Fruit fly (Drosophila melanogaster) whole organism, embryonic: Measurements from ENCODE around the gene eEF1alpha2.

Source experiments
- BEAF-32 ChIP-seq: fragments of 200-800 bp; sonication (Bioruptor generic); optimal IDR thresholded peaks from 3 replicates; lab custom pipeline; 2017; ENCODE audit warnings: missing biosample characterization, missing genetic modification characterization, mild to moderate bottlenecking, moderate library complexity, missing genetic modification reagents
- Blimp-1 ChIP-seq: fragments of 200-800 bp; sonication (Bioruptor generic); optimal IDR thresholded peaks from 3 replicates; lab custom pipeline; 2018; ENCODE audit warnings: missing biosample characterization, missing genetic modification characterization, mild to moderate bottlenecking, moderate library complexity, missing genetic modification reagents
- CG10979 ChIP-seq: fragments of 200-800 bp; sonication (Bioruptor generic); optimal IDR thresholded peaks from 2 replicates; lab custom pipeline; 2018; ENCODE audit warnings: missing biosample characterization, mild to moderate bottlenecking, missing genetic modification characterization, moderate library complexity
- CG11504 ChIP-seq: fragments of 200-800 bp; sonication (Bioruptor generic); optimal IDR thresholded peaks from 3 replicates; lab custom pipeline; 2019; ENCODE audit warnings: missing biosample characterization, mild to moderate bottlenecking, missing genetic modification characterization, moderate library complexity
- CG1233 ChIP-seq: fragments of 200-800 bp; sonication (Bioruptor generic); optimal IDR thresholded peaks from 4 replicates; lab custom pipeline; 2018; ENCODE audit warnings: missing biosample characterization, mild to moderate bottlenecking, missing genetic modification characterization
- CG12391 ChIP-seq: fragments of 200-800 bp; sonication (Bioruptor generic); optimal IDR thresholded peaks from 3 replicates; lab custom pipeline; 2018; ENCODE audit warnings: missing biosample characterization, mild to moderate bottlenecking, missing genetic modification characterization, moderate library complexity
- CG13287 ChIP-seq: fragments of 200-800 bp; sonication (Bioruptor generic); IDR thresholded peaks from 2 replicates; pipeline ENCODE4 v1.3.6; 2022; ENCODE audit warnings: missing biosample characterization, missing genetic modification characterization; ENCODE audit not compliant: partially characterized antibody
- CG13296 ChIP-seq: fragments of 200-800 bp; sonication (Bioruptor generic); optimal IDR thresholded peaks from 3 replicates; lab custom pipeline; 2018; ENCODE audit warnings: missing biosample characterization, mild to moderate bottlenecking, missing genetic modification characterization
- CG14860 ChIP-seq: fragments of 200-800 bp; sonication (Bioruptor generic); IDR thresholded peaks from 3 replicates; pipeline ENCODE4 v1.3.6; 2022; ENCODE audit warnings: missing biosample characterization, missing genetic modification characterization; ENCODE audit not compliant: partially characterized antibody
- CG14965 ChIP-seq: fragments of 200-800 bp; sonication (Bioruptor generic); optimal IDR thresholded peaks from 2 replicates; lab custom pipeline; 2016; ENCODE audit warnings: missing biosample characterization, missing genetic modification characterization, borderline replicate concordance
- CG15696 ChIP-seq: fragments of 200-800 bp; sonication (Bioruptor generic); optimal IDR thresholded peaks from 2 replicates; lab custom pipeline; 2019; ENCODE audit warnings: missing biosample characterization, mild to moderate bottlenecking, missing genetic modification characterization, moderate library complexity
- CG1603 ChIP-seq: fragments of 200-800 bp; sonication (Bioruptor generic); optimal IDR thresholded peaks from 2 replicates; lab custom pipeline; 2019; ENCODE audit warnings: missing biosample characterization, mild to moderate bottlenecking, missing genetic modification characterization, moderate library complexity
- CG17186 ChIP-seq: fragments of 200-800 bp; sonication (Bioruptor generic); optimal IDR thresholded peaks from 3 replicates; lab custom pipeline; 2017; ENCODE audit warnings: missing biosample characterization, missing genetic modification reagents, missing genetic modification characterization
- CG17359 ChIP-seq: fragments of 200-800 bp; sonication (Bioruptor generic); optimal IDR thresholded peaks from 3 replicates; lab custom pipeline; 2018; ENCODE audit warnings: missing biosample characterization, mild to moderate bottlenecking, missing genetic modification characterization, moderate library complexity
- CG4730 ChIP-seq: fragments of 200-800 bp; sonication (Bioruptor generic); IDR thresholded peaks from 2 replicates; pipeline ENCODE4 v1.3.6; 2022; ENCODE audit warnings: missing biosample characterization, missing genetic modification characterization
- CG6254 ChIP-seq: fragments of 200-800 bp; sonication (Bioruptor generic); optimal IDR thresholded peaks from 3 replicates; lab custom pipeline; 2017; ENCODE audit warnings: mild to moderate bottlenecking, missing biosample characterization, missing genetic modification reagents, missing genetic modification characterization
- CG6791 ChIP-seq: fragments of 200-800 bp; sonication (Bioruptor generic); IDR thresholded peaks from 3 replicates; pipeline ENCODE4 v1.3.6; 2022; ENCODE audit warnings: missing biosample characterization, missing genetic modification characterization; ENCODE audit not compliant: partially characterized antibody
- CG6854 ChIP-seq: fragments of 200-800 bp; sonication (Bioruptor generic); optimal IDR thresholded peaks from 3 replicates; lab custom pipeline; 2017; ENCODE audit warnings: missing biosample characterization, mild to moderate bottlenecking, missing genetic modification characterization
- CG9727 ChIP-seq: fragments of 200-800 bp; sonication (Bioruptor generic); optimal IDR thresholded peaks from 3 replicates; lab custom pipeline; 2017; ENCODE audit warnings: missing biosample characterization, mild to moderate bottlenecking, missing genetic modification characterization
- Chrac-16 ChIP-seq: fragments of 200-800 bp; sonication (Bioruptor generic); optimal IDR thresholded peaks from 3 replicates; lab custom pipeline; 2016; ENCODE audit warnings: missing biosample characterization, missing genetic modification characterization
- Dad ChIP-seq: fragments of 200-800 bp; sonication (Bioruptor generic); optimal IDR thresholded peaks from 3 replicates; lab custom pipeline; 2016; ENCODE audit warnings: missing biosample characterization, missing genetic modification characterization
- Deaf1 ChIP-seq: fragments of 200-800 bp; optimal IDR thresholded peaks from 3 replicates; lab custom pipeline; 2019; ENCODE audit warnings: missing biosample characterization, mild to moderate bottlenecking, missing genetic modification characterization, moderate library complexity
- Dek ChIP-seq: fragments of 200-800 bp; sonication (Bioruptor generic); optimal IDR thresholded peaks from 3 replicates; lab custom pipeline; 2019; ENCODE audit warnings: missing biosample characterization, mild to moderate bottlenecking, missing genetic modification characterization, moderate library complexity
- Drgx ChIP-seq: fragments of 200-800 bp; sonication (Bioruptor generic); IDR thresholded peaks from 2 replicates; pipeline ENCODE4 v1.3.6; 2022; ENCODE audit warnings: missing biosample characterization, missing genetic modification characterization
- Ets65A ChIP-seq: fragments of 200-800 bp; sonication (Bioruptor generic); peaks from one replicate; lab custom pipeline; 2016; ENCODE audit warnings: missing biosample characterization, missing genetic modification characterization
- GATAe ChIP-seq: fragments of 200-800 bp; sonication (Bioruptor generic); conservative IDR thresholded peaks from 2 replicates; pipeline ENCODE4 v1.3.6; 2022; ENCODE audit warnings: missing biosample characterization, missing genetic modification characterization
- Gug ChIP-seq: fragments of 200-800 bp; sonication (Bioruptor generic); IDR thresholded peaks from 4 replicates; pipeline ENCODE4 v1.3.6; 2022; ENCODE audit warnings: missing biosample characterization, missing genetic modification characterization
- HHEX ChIP-seq: fragments of 200-800 bp; sonication (Bioruptor generic); optimal IDR thresholded peaks from 3 replicates; lab custom pipeline; 2017; ENCODE audit warnings: missing biosample characterization, mild to moderate bottlenecking, missing genetic modification characterization, missing genetic modification reagents
- Lim3 ChIP-seq: fragments of 200-800 bp; sonication (Bioruptor generic); IDR thresholded peaks from 2 replicates; pipeline ENCODE4 v1.3.6; 2022; ENCODE audit warnings: missing biosample characterization, missing genetic modification characterization
- Oaz ChIP-seq: fragments of 200-800 bp; sonication (Bioruptor generic); IDR thresholded peaks from 2 replicates; pipeline ENCODE4 v1.3.6; 2022; ENCODE audit warnings: missing biosample characterization, missing genetic modification characterization
- Pdp1 ChIP-seq, 2 experiments: fragments of 200-800 bp; sonication (Bioruptor generic); optimal IDR thresholded peaks; 3 replicates each; lab custom pipeline; 2016; ENCODE audit warnings: missing biosample characterization in 2 of 2, missing genetic modification characterization in 2 of 2, mild to moderate bottlenecking in 1 of 2, moderate library complexity in 1 of 2
- Rx ChIP-seq: fragments of 200-800 bp; sonication (Bioruptor generic); IDR thresholded peaks from 2 replicates; pipeline ENCODE4 v1.3.6; 2022; ENCODE audit warnings: missing biosample characterization, missing genetic modification characterization
- Sox102F ChIP-seq: fragments of 200-800 bp; sonication (Bioruptor generic); optimal IDR thresholded peaks from 2 replicates; lab custom pipeline; 2018; ENCODE audit warnings: missing biosample characterization, mild to moderate bottlenecking, missing genetic modification characterization, moderate library complexity
- Usf ChIP-seq: fragments of 200-800 bp; sonication (Bioruptor generic); optimal IDR thresholded peaks from 2 replicates; lab custom pipeline; 2017; ENCODE audit warnings: missing genotype, missing biosample characterization, missing genetic modification characterization
- Xrp1 ChIP-seq: fragments of 200-800 bp; sonication (Bioruptor generic); IDR thresholded peaks from 2 replicates; pipeline ENCODE4 v1.3.6; 2022; ENCODE audit warnings: missing biosample characterization, missing genetic modification characterization
- bsh ChIP-seq, 2 experiments: fragments of 200-800 bp; sonication (Bioruptor generic); optimal IDR thresholded peaks; 2 replicates each; lab custom pipeline; 2017 to 2018; ENCODE audit warnings: mild to moderate bottlenecking in 2 of 2, missing biosample characterization in 2 of 2, missing genetic modification characterization in 2 of 2, moderate library complexity in 1 of 2
- ci ChIP-seq: fragments of 200-800 bp; sonication (Bioruptor generic); IDR thresholded peaks from 3 replicates; pipeline ENCODE4 v1.3.6; 2022; ENCODE audit warnings: missing biosample characterization, missing genetic modification characterization
- dmrt11E ChIP-seq: fragments of 200-800 bp; sonication (Bioruptor generic); optimal IDR thresholded peaks from 3 replicates; lab custom pipeline; 2018; ENCODE audit warnings: missing biosample characterization, mild to moderate bottlenecking, missing genetic modification characterization, moderate library complexity
- dmrt99B ChIP-seq: fragments of 200-800 bp; sonication (Bioruptor generic); optimal IDR thresholded peaks from 2 replicates; lab custom pipeline; 2018; ENCODE audit warnings: missing biosample characterization, mild to moderate bottlenecking, missing genetic modification characterization, moderate library complexity
- dysf ChIP-seq: fragments of 200-800 bp; sonication (Bioruptor generic); IDR thresholded peaks from 3 replicates; pipeline ENCODE4 v1.3.6; 2022; ENCODE audit warnings: missing biosample characterization, missing genetic modification characterization
- eyg ChIP-seq: fragments of 200-800 bp; sonication (Bioruptor generic); optimal IDR thresholded peaks from 3 replicates; lab custom pipeline; 2016; ENCODE audit warnings: missing biosample characterization, missing genetic modification characterization
- fu2 ChIP-seq: fragments of 200-800 bp; sonication (Bioruptor generic); optimal IDR thresholded peaks from 2 replicates; lab custom pipeline; 2016; ENCODE audit warnings: missing biosample characterization, missing genetic modification characterization
- ham ChIP-seq: fragments of 200-800 bp; sonication (Bioruptor generic); IDR thresholded peaks from 2 replicates; pipeline ENCODE4 v1.3.6; 2022; ENCODE audit warnings: missing biosample characterization, missing genetic modification characterization
- ssp ChIP-seq: fragments of 200-800 bp; sonication (Bioruptor generic); IDR thresholded peaks from 2 replicates; pipeline ENCODE4 v1.3.6; 2022; ENCODE audit warnings: missing biosample characterization, missing genetic modification characterization
- z ChIP-seq: fragments of 200-800 bp; sonication (Bioruptor generic); IDR thresholded peaks from 3 replicates; pipeline ENCODE4 v1.3.6; 2022; ENCODE audit warnings: missing biosample characterization, missing genetic modification characterization

The eEF1alpha2 gene

dm6 chr3R:31762672-31763071, 24.4 kb downstream of the eEF1alpha2 start (continued):
- TF ChIP-seq CG10979 (tag; lab: Kevin White, UChicago) (peak; percentile 12), GATAe (GFP tag; lab: Robert Waterston, UW) (no peak), Drgx (GFP tag; lab: Robert Waterston, UW) (peak; percentile 73), Rx (GFP tag; lab: Robert Waterston, UW) (no peak), CG13296 (GFP tag; lab: Kevin White, UChicago) (no peak), CG13287 (no peak), Xrp1 (no peak), dysf (GFP tag; lab: Robert Waterston, UW) (0 out of 3 replicates have a peak, but pooled peaks have one; percentile 30), Ets65A (GFP tag; lab: Kevin White, UChicago) (peak; percentile 38), CG17359 (tag; lab: Kevin White, UChicago) (peak; percentile 3), CG9727 (GFP tag; lab: Kevin White, UChicago) (no peak), CG17186 (GFP tag; lab: Kevin White, UChicago) (no peak), CG1233 (GFP tag; lab: Kevin White, UChicago) (no peak), dmrt99B (peak; percentile 29), CG1603 (tag; lab: Kevin White, UChicago) (peak; percentile 30), fu2 (GFP tag; lab: Kevin White, UChicago) (no peak), CG15696 (tag; lab: Kevin White, UChicago) (no peak), Gug (GFP tag; lab: Robert Waterston, UW) (no peak), CG6854 (no peak), CG6791 (no peak), Blimp-1 (GFP tag; lab: Kevin White, UChicago) (peak; percentile 45), CG11504 (tag; lab: Kevin White, UChicago) (peak; percentile 25), Sox102F (GFP tag; lab: Kevin White, UChicago) (peak; percentile 7), eyg (GFP tag; lab: Kevin White, UChicago) (no peak), CG6254 (GFP tag; lab: Kevin White, UChicago) (no peak)
- TF ChIP-seq, all 482 proteins: peak for 12

- peak; percentile 55 for TF ChIP-seq Deaf1 (tag; lab: Kevin White, UChicago)
- TF ChIP-seq HHEX (GFP tag; lab: Kevin White, UChicago), result no peak
- TF ChIP-seq Dad (GFP tag; lab: Kevin White, UChicago), result no peak
- peak; percentile 45; the same call in 1 of the 3 replicates for TF ChIP-seq z (GFP tag; lab: Robert Waterston, UW)
- TF ChIP-seq ci (GFP tag; lab: Robert Waterston, UW), result no peak
- no peak for TF ChIP-seq CG4730 (GFP tag; lab: Robert Waterston, UW)
Observed at dm6 chr3R:31764672-31765071, 26.4 kb downstream of the eEF1alpha2 start, which contains the start of gene CG2150. CG2150 (minus strand) TSS chr3R:31764772.

- TF ChIP-seq dmrt11E (tag; lab: Kevin White, UChicago) (no peak), Usf (no peak)
- TF ChIP-seq, all 482 proteins: peak for 0
Observed at dm6 chr3R:31765145-31765544, 26.9 kb downstream of the eEF1alpha2 start.

- TF ChIP-seq Oaz (GFP tag; lab: Robert Waterston, UW) (no peak), Lim3 (GFP tag; lab: Robert Waterston, UW) (no peak), Dek (tag; lab: Kevin White, UChicago) (no peak), dysf (GFP tag; lab: Robert Waterston, UW) (no peak), CG12391 (no peak), Dad (GFP tag; lab: Kevin White, UChicago) (no peak), CG14860 (GFP tag; lab: Robert Waterston, UW) (no peak), CG14965 (GFP tag; lab: Kevin White, UChicago) (no peak), ssp (GFP tag; lab: Robert Waterston, UW) (no peak), BEAF-32 (GFP tag; lab: Kevin White, UChicago) (no peak), ham (GFP tag; lab: Robert Waterston, UW) (no peak), Chrac-16 (GFP tag; lab: Kevin White, UChicago) (no peak), bsh (GFP tag; optimal IDR thresholded peaks at IDR 0.05; lab: Kevin White, UChicago) (peak in 1 of 2 experiments; percentile 24), Rx (GFP tag; lab: Robert Waterston, UW) (no peak), Pdp1 (GFP tag; optimal IDR thresholded peaks at IDR 0.05; lab: Kevin White, UChicago) (peak in 1 of 2 experiments; percentile 4)
- TF ChIP-seq, all 482 proteins: peak for 2
Observed at dm6 chr3R:31767528-31767927, 29.3 kb downstream of the eEF1alpha2 start.
